Worm (Caenorhabditis elegans): ENCODE results near the gene M57.2.

DNA sequence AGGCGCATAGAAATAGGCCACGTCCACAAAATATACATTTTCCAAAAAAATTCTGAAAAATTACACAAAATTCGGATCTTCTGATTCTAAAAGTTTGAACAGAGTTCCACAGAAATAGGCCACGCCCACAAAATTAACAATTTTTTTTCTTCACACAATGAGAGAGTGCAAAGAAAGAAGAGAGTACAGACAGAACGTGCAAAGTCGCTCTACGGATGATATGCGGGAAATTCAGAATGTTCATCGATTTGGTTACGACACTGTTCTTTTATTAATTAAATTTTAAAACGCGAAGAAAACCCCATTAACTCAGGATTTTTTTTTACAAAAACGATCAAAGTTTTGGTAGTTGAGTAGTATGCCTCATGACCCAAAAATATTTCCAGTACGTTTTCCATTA lies 5.8 kb downstream of the M57.2 start:
- TF ChIP-seq ama-1 (optimal IDR thresholded peaks at IDR 0.05) = no peak
- TF ChIP-seq ama-1 (GFP tag; optimal IDR thresholded peaks at IDR 0.05) = no peak
- no peak for TF ChIP-seq atf-7 (tag; optimal IDR thresholded peaks at IDR 0.05)
- no peak for TF ChIP-seq pbrm-1 (GFP tag; IDR thresholded peaks at IDR 0.05)
- no peak for TF ChIP-seq mel-28 (tag; optimal IDR thresholded peaks at IDR 0.05; ENCODE audit: borderline replicate concordance)
